Worm (Caenorhabditis elegans): ENCODE data around the gene ykt-6.

DNA sequence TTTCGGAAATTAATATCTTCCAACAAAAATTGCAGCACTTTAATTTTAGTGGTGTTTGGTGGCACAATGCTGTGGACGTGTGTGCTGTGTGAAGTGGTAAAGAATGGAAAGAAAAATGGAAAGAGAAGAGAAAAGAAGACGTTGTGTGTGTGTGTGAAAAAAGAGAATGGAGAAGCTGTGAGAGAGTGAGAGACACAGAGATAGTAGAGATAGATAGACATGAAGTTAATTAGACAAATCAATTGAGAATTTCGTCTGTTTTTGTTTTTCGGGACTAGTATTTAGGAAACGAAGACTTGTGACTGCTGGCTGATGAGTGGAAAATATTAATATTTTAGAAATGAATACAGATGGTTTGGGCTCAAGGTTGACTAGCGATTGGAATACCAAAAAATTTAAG is 3.8 kb upstream of the ykt-6 start:
- no peak for TF ChIP-seq lin-39 (tag; optimal IDR thresholded peaks at IDR 0.05)
- no peak for TF ChIP-seq elt-3 (tag; optimal IDR thresholded peaks at IDR 0.05)
- no peak for TF ChIP-seq egl-27 (tag; optimal IDR thresholded peaks at IDR 0.05)
- TF ChIP-seq nhr-11 (tag; optimal IDR thresholded peaks at IDR 0.05): no peak
- TF ChIP-seq pqm-1 (tag; optimal IDR thresholded peaks at IDR 0.05): no peak
- no peak for TF ChIP-seq nhr-237 (tag; optimal IDR thresholded peaks at IDR 0.05)
- no peak for TF ChIP-seq ceh-82 (tag; optimal IDR thresholded peaks at IDR 0.05)
- no peak for TF ChIP-seq nhr-25 (tag; optimal IDR thresholded peaks at IDR 0.05)
- TF ChIP-seq nhr-77 (tag; optimal IDR thresholded peaks at IDR 0.05): no peak
- TF ChIP-seq tbx-2 (tag; optimal IDR thresholded peaks at IDR 0.05): no peak
- no peak for TF ChIP-seq nhr-76 (tag; optimal IDR thresholded peaks at IDR 0.05)
- TF ChIP-seq unc-62 (GFP tag; optimal IDR thresholded peaks at IDR 0.05): no peak
- no peak for TF ChIP-seq daf-12 (tag; optimal IDR thresholded peaks at IDR 0.05)
